Worm (Caenorhabditis elegans) whole organism, late embryonic: ENCODE results near the gene F56F11.1.

ENCODE experiments used
- F13H6.1 ChIP-seq: sonication (generic microtip); optimal IDR thresholded peaks from 2 replicates; lab custom pipeline; 2016; ENCODE audit warnings: missing genetic modification characterization, missing compliant biosample characterization
- ama-1 ChIP-seq: fragments of 150-350 bp; optimal IDR thresholded peaks from 2 replicates; lab custom pipeline; 2014
- ceh-9 ChIP-seq: sonication (generic microtip); optimal IDR thresholded peaks from 2 replicates; lab custom pipeline; 2016; ENCODE audit warnings: mild to moderate bottlenecking, missing genetic modification characterization, inconsistent platforms, missing compliant biosample characterization
- hlh-15 ChIP-seq: sonication (generic microtip); optimal IDR thresholded peaks from 2 replicates; lab custom pipeline; 2016; ENCODE audit warnings: missing genetic modification characterization, missing compliant biosample characterization
- nfya-1 ChIP-seq: sonication (generic microtip); optimal IDR thresholded peaks from 2 replicates; lab custom pipeline; 2017; ENCODE audit warnings: missing genetic modification characterization, mild to moderate bottlenecking, missing compliant biosample characterization, antibody characterized with exemption, moderate library complexity
- nhr-11 ChIP-seq: fragments of 150-350 bp; optimal IDR thresholded peaks from 2 replicates; lab custom pipeline; 2014; ENCODE audit warnings: missing biosample characterization, missing genetic modification characterization
- pax-1 ChIP-seq: fragments of 150-350 bp; optimal IDR thresholded peaks from 2 replicates; lab custom pipeline; 2014; ENCODE audit warnings: missing biosample characterization, missing genetic modification characterization
- pqm-1 ChIP-seq: sonication (generic microtip); optimal IDR thresholded peaks from 2 replicates; lab custom pipeline; 2016; ENCODE audit warnings: missing genetic modification characterization, missing compliant biosample characterization
- sox-4 ChIP-seq: sonication (generic microtip); optimal IDR thresholded peaks from 2 replicates; lab custom pipeline; 2017; ENCODE audit warnings: mild to moderate bottlenecking, missing genetic modification characterization, inconsistent platforms, missing compliant biosample characterization
- unc-55 ChIP-seq: sonication (generic microtip); optimal IDR thresholded peaks from 2 replicates; lab custom pipeline; 2017; ENCODE audit warnings: missing biosample characterization, missing genetic modification reagents, missing genetic modification characterization
- unc-86 ChIP-seq: sonication (generic microtip); optimal IDR thresholded peaks from 2 replicates; lab custom pipeline; 2016; ENCODE audit warnings: missing genetic modification characterization, missing compliant biosample characterization

- TF ChIP-seq nfya-1 (tag; lab: Kevin White, UChicago) (no peak), pax-1 (tag; lab: Kevin White, UChicago) (no peak), hlh-15 (tag; lab: Kevin White, UChicago) (no peak), pqm-1 (no peak), unc-86 (tag; lab: Kevin White, UChicago) (no peak), F13H6.1 (tag; lab: Kevin White, UChicago) (no peak), sox-4 (no peak), ama-1 (lab: Kevin White, UChicago) (no peak), ceh-9 (tag; lab: Kevin White, UChicago) (no peak), unc-55 (GFP tag; lab: Kevin White, UChicago) (no peak), nhr-11 (tag; lab: Kevin White, UChicago) (no peak)
These were observed 11.8 kb upstream of the F56F11.1 start for ce11 chrIII:2879703-2880102.
